Fruit fly (Drosophila melanogaster) Kc167 (cell line): ENCODE results near the gene CG13634.

ENCODE experiments used
- Myc ChIP-seq: fragments of >200 bp; optimal IDR thresholded peaks from 2 replicates; lab custom pipeline; 2017; ENCODE audit warnings: missing external identifiers
- Sin3A ChIP-seq: fragments of >200 bp; optimal IDR thresholded peaks from 2 replicates; lab custom pipeline; 2018; ENCODE audit warnings: missing external identifiers
- h ChIP-seq: fragments of >200 bp; optimal IDR thresholded peaks from 3 replicates; lab custom pipeline; 2018; ENCODE audit warnings: missing external identifiers
- insv ChIP-seq: fragments of >200 bp; optimal IDR thresholded peaks from 3 replicates; lab custom pipeline; 2018; ENCODE audit warnings: missing external identifiers
- psq ChIP-seq: fragments of >200 bp; optimal IDR thresholded peaks from 2 replicates; lab custom pipeline; 2017; ENCODE audit warnings: missing external identifiers
- ttk ChIP-seq: sonication (Bioruptor generic); optimal IDR thresholded peaks from 2 replicates; lab custom pipeline; 2017; ENCODE audit warnings: missing external identifiers

CG13634 gene

dm6 chr3R:24771273-24772231 lies 18.4 kb downstream of the CG13634 start, which contains the start of gene CG42331:
TSS of gene CG42331 (plus strand) at chr3R:24772181.
- no peak for TF ChIP-seq Sin3A
- no peak for TF ChIP-seq Myc (lab: Kevin White, UChicago)
- TF ChIP-seq h (lab: Kevin White, UChicago) = no peak
- TF ChIP-seq psq (lab: Kevin White, UChicago) = no peak
- TF ChIP-seq ttk (lab: Kevin White, UChicago) = no peak
- no peak for TF ChIP-seq insv (lab: Kevin White, UChicago)

dm6 chr3R:24769601-24770000 lies 20.3 kb downstream of the CG13634 start:
- TF ChIP-seq h (lab: Kevin White, UChicago) = no peak
- no peak for TF ChIP-seq insv (lab: Kevin White, UChicago)
- no peak for TF ChIP-seq Sin3A
- TF ChIP-seq ttk (lab: Kevin White, UChicago) = peak; percentile 48

- TF ChIP-seq Sin3A (no peak), ttk (lab: Kevin White, UChicago) (no peak), insv (lab: Kevin White, UChicago) (no peak), h (lab: Kevin White, UChicago) (no peak), Myc (lab: Kevin White, UChicago) (no peak), psq (lab: Kevin White, UChicago) (no peak)
Measured at dm6 chr3R:24768538-24769401, 21.2 kb downstream of the CG13634 start, which contains the start of gene CG13631. TSS of gene CG13631 (plus strand) at chr3R:24769351.

dm6 chr3R:24767667-24768340 lies 22.1 kb downstream of the CG13634 start:
- TF ChIP-seq Myc (lab: Kevin White, UChicago) = no peak
- no peak for TF ChIP-seq psq (lab: Kevin White, UChicago)
- TF ChIP-seq h (lab: Kevin White, UChicago) = no peak
- TF ChIP-seq Sin3A = no peak
- TF ChIP-seq ttk (lab: Kevin White, UChicago) = no peak
- no peak for TF ChIP-seq insv (lab: Kevin White, UChicago)

- TF ChIP-seq Sin3A = no peak
- no peak for TF ChIP-seq insv (lab: Kevin White, UChicago)
- TF ChIP-seq h (lab: Kevin White, UChicago) = no peak
- TF ChIP-seq ttk (lab: Kevin White, UChicago) = no peak
- no peak for TF ChIP-seq Myc (lab: Kevin White, UChicago)
- no peak for TF ChIP-seq psq (lab: Kevin White, UChicago)
Measured at dm6 chr3R:24766684-24767083, 23.3 kb downstream of the CG13634 start.

- TF ChIP-seq ttk (lab: Kevin White, UChicago) (no peak), psq (lab: Kevin White, UChicago) (no peak), Myc (lab: Kevin White, UChicago) (no peak), insv (lab: Kevin White, UChicago) (no peak), h (lab: Kevin White, UChicago) (no peak)
Measured at dm6 chr3R:24764971-24765370, 25.0 kb downstream of the CG13634 start, which contains the start of gene AstA. TSS of gene AstA (minus strand) at chr3R:24765071.

- TF ChIP-seq insv (lab: Kevin White, UChicago) (no peak), psq (lab: Kevin White, UChicago) (no peak), Sin3A (no peak), ttk (lab: Kevin White, UChicago) (no peak), Myc (lab: Kevin White, UChicago) (no peak), h (lab: Kevin White, UChicago) (no peak)
Measured at dm6 chr3R:24753561-24754027, 36.3 kb downstream of the CG13634 start, which contains the start of gene asp. TSS of gene asp (plus strand) at chr3R:24753849.

dm6 chr3R:24749055-24749992 lies 40.6 kb downstream of the CG13634 start, which contains the start of gene tld:
TSS of gene tld (plus strand) at chr3R:24749731.
- no peak for TF ChIP-seq Myc (lab: Kevin White, UChicago)
- TF ChIP-seq ttk (lab: Kevin White, UChicago) = no peak
- no peak for TF ChIP-seq Sin3A
- no peak for TF ChIP-seq h (lab: Kevin White, UChicago)
- TF ChIP-seq psq (lab: Kevin White, UChicago) = no peak
- TF ChIP-seq insv (lab: Kevin White, UChicago) = no peak
